Worm (Caenorhabditis elegans) whole organism, L1 larva: ENCODE measurements around the gene T05B9.2.

ENCODE experiments used
- C16A3.4 ChIP-seq: fragments of 150-350 bp; optimal IDR thresholded peaks from 2 replicates; lab custom pipeline; 2014; ENCODE audit warnings: missing biosample characterization, missing genetic modification characterization
- C34B4.2 ChIP-seq: sonication (generic microtip); optimal IDR thresholded peaks from 2 replicates; lab custom pipeline; 2017; ENCODE audit warnings: mild to moderate bottlenecking, missing genetic modification characterization, missing compliant biosample characterization
- ama-1 ChIP-seq: fragments of 150-350 bp; optimal IDR thresholded peaks from 2 replicates; lab custom pipeline; 2014
- ceh-63 ChIP-seq: fragments of 200-800 bp; sonication (Bioruptor generic); optimal IDR thresholded peaks from 2 replicates; lab custom pipeline; 2018; ENCODE audit warnings: mild to moderate bottlenecking, missing genetic modification characterization, missing compliant biosample characterization
- ceh-82 ChIP-seq, 3 experiments: fragments of 150-350 bp in 1 of 3; sonication (generic microtip) in 2 of 3; optimal IDR thresholded peaks; 2 replicates each; lab custom pipeline; 2014 to 2017; ENCODE audit warnings: missing biosample characterization in 3 of 3, missing genetic modification characterization in 3 of 3
- ceh-88 ChIP-seq: fragments of 200-800 bp; sonication (Bioruptor generic); IDR thresholded peaks from 2 replicates; pipeline ENCODE4 v1.3.6; 2022; ENCODE audit warnings: missing genetic modification characterization, missing compliant biosample characterization
- egl-13 ChIP-seq: sonication (generic microtip); optimal IDR thresholded peaks from 2 replicates; lab custom pipeline; 2016; ENCODE audit warnings: missing genotype, missing genetic modification reagents, missing genetic modification characterization, missing compliant biosample characterization
- egl-27 ChIP-seq, 2 experiments: fragments of 150-350 bp in 1 of 2; sonication (generic microtip); optimal IDR thresholded peaks; 3 replicates each; lab custom pipeline; 2017 to 2018; ENCODE audit warnings: missing biosample characterization in 2 of 2, missing genetic modification characterization in 2 of 2, missing genetic modification reagents in 2 of 2
- lin-15B ChIP-seq: fragments of 150-350 bp; sonication (generic microtip); optimal IDR thresholded peaks from 3 replicates; lab custom pipeline; 2014; ENCODE audit warnings: missing biosample characterization, missing genetic modification characterization
- lsy-2 ChIP-seq, 2 experiments: fragments of 150-350 bp; optimal IDR thresholded peaks; 2 replicates each; lab custom pipeline; 2014; ENCODE audit warnings: missing biosample characterization in 2 of 2, missing genetic modification characterization in 2 of 2
- nhr-76 ChIP-seq: sonication (generic microtip); optimal IDR thresholded peaks from 2 replicates; lab custom pipeline; 2017; ENCODE audit warnings: missing biosample characterization, missing genetic modification characterization
- nhr-77 ChIP-seq: fragments of 150-350 bp; optimal IDR thresholded peaks from 2 replicates; lab custom pipeline; 2014; ENCODE audit warnings: missing biosample characterization, missing genetic modification characterization
- unc-130 ChIP-seq: fragments of 150-350 bp; optimal IDR thresholded peaks from 2 replicates; lab custom pipeline; 2017; ENCODE audit warnings: missing biosample characterization, missing genetic modification characterization, inconsistent platforms
- zag-1 ChIP-seq: fragments of 150-350 bp; optimal IDR thresholded peaks from 2 replicates; lab custom pipeline; 2014; ENCODE audit warnings: missing biosample characterization, missing genetic modification characterization

DNA sequence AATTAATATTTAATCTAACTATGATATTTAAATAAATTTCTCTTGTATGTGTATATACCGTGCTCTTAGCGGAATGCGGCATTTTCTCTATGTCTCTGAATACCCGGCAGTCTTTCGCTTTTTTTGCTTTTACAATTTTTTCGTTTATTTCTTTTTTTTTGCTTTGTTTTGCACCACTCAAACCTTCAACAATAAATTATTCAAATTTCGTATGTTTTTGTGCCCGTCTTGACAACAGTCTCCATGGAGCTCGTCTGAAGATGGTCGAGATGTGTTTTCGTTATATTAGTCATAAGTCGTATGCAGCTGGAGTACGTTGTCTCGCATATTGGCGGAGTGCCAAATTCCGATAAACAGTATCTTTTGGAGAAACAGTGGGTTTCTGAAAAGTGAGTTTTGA is 29.3 kb upstream of the T05B9.2 start, which contains the start of gene T06D8.2:
- TF ChIP-seq C34B4.2 (tag; lab: Kevin White, UChicago) (no peak), unc-130 (tag; lab: Kevin White, UChicago) (no peak), ceh-63 (GFP tag; lab: Kevin White, UChicago) (no peak), ceh-82 (tag; optimal IDR thresholded peaks at IDR 0.05; lab: Kevin White, UChicago) (no peak), zag-1 (tag; lab: Kevin White, UChicago) (no peak), nhr-76 (tag; lab: Kevin White, UChicago) (no peak), egl-27 (tag; optimal IDR thresholded peaks at IDR 0.05; lab: Kevin White, UChicago) (no peak), ama-1 (lab: Kevin White, UChicago) (no peak), nhr-77 (tag; lab: Kevin White, UChicago) (no peak), ceh-88 (no peak), egl-13 (no peak), lin-15B (tag; lab: Kevin White, UChicago) (no peak), lsy-2 (tag; optimal IDR thresholded peaks at IDR 0.05; lab: Kevin White, UChicago) (no peak), C16A3.4 (tag; lab: Kevin White, UChicago) (no peak)
